Fruit fly (Drosophila melanogaster) whole organism, prepupa: ENCODE data around the gene CG12998.

Experiments
- Blimp-1 ChIP-seq: fragments of 200-800 bp; sonication (Bioruptor generic); optimal IDR thresholded peaks from 3 replicates; lab custom pipeline; 2017; ENCODE audit warnings: missing biosample characterization, missing genetic modification characterization, mild to moderate bottlenecking, moderate library complexity, missing genetic modification reagents
- CG32006 ChIP-seq: fragments of 200-800 bp; sonication (Bioruptor generic); optimal IDR thresholded peaks from 3 replicates; lab custom pipeline; 2017; ENCODE audit warnings: missing biosample characterization, mild to moderate bottlenecking, missing genetic modification characterization
- CG6854 ChIP-seq: fragments of 200-800 bp; sonication (Bioruptor generic); optimal IDR thresholded peaks from 2 replicates; lab custom pipeline; 2017; ENCODE audit warnings: missing biosample characterization, mild to moderate bottlenecking, missing genetic modification characterization
- CG8632 ChIP-seq: fragments of 200-800 bp; sonication (Bioruptor generic); optimal IDR thresholded peaks from 3 replicates; lab custom pipeline; 2016; ENCODE audit warnings: missing biosample characterization, missing genetic modification characterization
- Ets96B ChIP-seq: fragments of 200-800 bp; optimal IDR thresholded peaks from 2 replicates; lab custom pipeline; 2019; ENCODE audit warnings: missing biosample characterization, mild to moderate bottlenecking, missing genetic modification characterization, moderate library complexity
- Gug ChIP-seq: fragments of 200-800 bp; sonication (Bioruptor generic); IDR thresholded peaks from 2 replicates; pipeline ENCODE4 v1.3.6; 2022; ENCODE audit warnings: missing biosample characterization, missing genetic modification characterization
- Hr39 ChIP-seq: fragments of 200-800 bp; sonication (Bioruptor generic); optimal IDR thresholded peaks from 2 replicates; lab custom pipeline; 2016; ENCODE audit warnings: missing biosample characterization, missing genetic modification characterization
- achi ChIP-seq: fragments of 200-800 bp; sonication (Bioruptor generic); optimal IDR thresholded peaks from 3 replicates; lab custom pipeline; 2016; ENCODE audit warnings: missing biosample characterization, missing genetic modification characterization
- cyc ChIP-seq: fragments of 200-800 bp; sonication (Bioruptor generic); optimal IDR thresholded peaks from 3 replicates; lab custom pipeline; 2016; ENCODE audit warnings: missing biosample characterization, missing genetic modification characterization
- dac ChIP-seq: fragments of 200-800 bp; sonication (Bioruptor generic); optimal IDR thresholded peaks from 2 replicates; lab custom pipeline; 2017; ENCODE audit warnings: missing biosample characterization, mild to moderate bottlenecking, missing genetic modification characterization
- eg ChIP-seq: fragments of 200-800 bp; sonication (Bioruptor generic); IDR thresholded peaks from 3 replicates; pipeline ENCODE4 v1.3.6; 2022; ENCODE audit warnings: missing biosample characterization, missing genetic modification characterization
- fkh ChIP-seq: fragments of 200-800 bp; sonication (Bioruptor generic); optimal IDR thresholded peaks from 3 replicates; lab custom pipeline; 2017; ENCODE audit warnings: missing biosample characterization, mild to moderate bottlenecking, missing genetic modification characterization, moderate library complexity
- topi ChIP-seq: fragments of 200-800 bp; sonication (Bioruptor generic); optimal IDR thresholded peaks from 3 replicates; lab custom pipeline; 2016; ENCODE audit warnings: missing biosample characterization, missing genetic modification characterization

dm6 chrX:17176542-17176941 is 41.9 kb upstream of the CG12998 start:
- TF ChIP-seq Gug (GFP tag; lab: Robert Waterston, UW): 0 out of 2 replicates have a peak, but pooled peaks have one; percentile 32
- peak; percentile 25 for TF ChIP-seq Hr39 (GFP tag; lab: Kevin White, UChicago)
- peak; percentile 61 for TF ChIP-seq CG32006
- TF ChIP-seq eg: peak; percentile 70
- no peak for TF ChIP-seq CG6854 (GFP tag; lab: Kevin White, UChicago)
- TF ChIP-seq Blimp-1 (GFP tag; lab: Kevin White, UChicago): no peak
- peak; percentile 69 for TF ChIP-seq topi
- TF ChIP-seq Ets96B (tag; lab: Kevin White, UChicago): no peak
- peak; percentile 37 for TF ChIP-seq achi
- peak; percentile 48 for TF ChIP-seq cyc (GFP tag; lab: Kevin White, UChicago)
- peak; percentile 28 for TF ChIP-seq dac (GFP tag; lab: Kevin White, UChicago)
- TF ChIP-seq CG8632 (GFP tag; lab: Kevin White, UChicago): no peak
- TF ChIP-seq fkh: no peak
